Worm (Caenorhabditis elegans) whole organism, young adult: ENCODE results near the gene lin-2.

Experiments used
- C06A6.2 ChIP-seq: fragments of 200-800 bp; sonication (Bioruptor generic); conservative IDR thresholded peaks from 2 replicates; pipeline ENCODE4 v1.3.6; 2022; ENCODE audit warnings: missing genetic modification characterization, missing compliant biosample characterization
- C17E4.6 ChIP-seq: fragments of 200-800 bp; sonication (Bioruptor generic); IDR thresholded peaks from 2 replicates; pipeline ENCODE4 v1.3.6; 2022; ENCODE audit warnings: missing genetic modification reagents, missing genetic modification characterization, missing compliant biosample characterization
- T07F8.4 ChIP-seq: sonication (generic microtip); optimal IDR thresholded peaks from 2 replicates; lab custom pipeline; 2016; ENCODE audit warnings: mild to moderate bottlenecking, missing genetic modification characterization, moderate library complexity, missing compliant biosample characterization
- Y79H2A.3 ChIP-seq: fragments of 200-800 bp; sonication (Bioruptor generic); conservative IDR thresholded peaks from 2 replicates; pipeline ENCODE4 v1.3.6; 2022; ENCODE audit warnings: missing genetic modification reagents, missing genetic modification characterization, missing compliant biosample characterization
- ama-1 ChIP-seq, 3 experiments: fragments of 150-350 bp in 1 of 3; sonication (generic microtip) in 2 of 3; optimal IDR thresholded peaks; 2 replicates each; lab custom pipeline; 2014 to 2018; ENCODE audit warnings: missing biosample characterization in 2 of 3, missing genetic modification characterization in 2 of 3, missing genetic modification reagents in 2 of 3
- cebp-2 ChIP-seq: fragments of 200-800 bp; sonication (Bioruptor generic); IDR thresholded peaks from 2 replicates; pipeline ENCODE4 v1.3.6; 2022; ENCODE audit warnings: missing genetic modification characterization, missing compliant biosample characterization
- ceh-91 ChIP-seq: fragments of 200-800 bp; sonication (Bioruptor generic); IDR thresholded peaks from 2 replicates; pipeline ENCODE4 v1.3.6; 2022; ENCODE audit warnings: missing genetic modification reagents, missing genetic modification characterization, missing compliant biosample characterization
- egl-18 ChIP-seq: fragments of 200-800 bp; sonication (Bioruptor generic); IDR thresholded peaks from 2 replicates; pipeline ENCODE4 v1.3.6; 2022; ENCODE audit warnings: missing genetic modification reagents, missing genetic modification characterization, missing compliant biosample characterization
- hrde-1 ChIP-seq: sonication (generic microtip); optimal IDR thresholded peaks from 2 replicates; lab custom pipeline; 2016; ENCODE audit warnings: missing genetic modification characterization, mild to moderate bottlenecking, missing compliant biosample characterization, moderate library complexity, missing genotype, missing genetic modification reagents, borderline replicate concordance
- mes-4 ChIP-seq: sonication (generic microtip); optimal IDR thresholded peaks from 2 replicates; lab custom pipeline; 2016; ENCODE audit warnings: missing genotype, missing genetic modification characterization, missing compliant biosample characterization
- sptf-2 ChIP-seq: fragments of 200-800 bp; sonication (Bioruptor generic); optimal IDR thresholded peaks from 2 replicates; lab custom pipeline; 2018; ENCODE audit warnings: mild to moderate bottlenecking, missing genetic modification characterization, missing compliant biosample characterization
- zfh-2 ChIP-seq: fragments of 200-800 bp; sonication (Bioruptor generic); conservative IDR thresholded peaks from 2 replicates; pipeline ENCODE4 v1.3.6; 2022; ENCODE audit warnings: missing genetic modification reagents, missing genetic modification characterization, missing compliant biosample characterization

DNA sequence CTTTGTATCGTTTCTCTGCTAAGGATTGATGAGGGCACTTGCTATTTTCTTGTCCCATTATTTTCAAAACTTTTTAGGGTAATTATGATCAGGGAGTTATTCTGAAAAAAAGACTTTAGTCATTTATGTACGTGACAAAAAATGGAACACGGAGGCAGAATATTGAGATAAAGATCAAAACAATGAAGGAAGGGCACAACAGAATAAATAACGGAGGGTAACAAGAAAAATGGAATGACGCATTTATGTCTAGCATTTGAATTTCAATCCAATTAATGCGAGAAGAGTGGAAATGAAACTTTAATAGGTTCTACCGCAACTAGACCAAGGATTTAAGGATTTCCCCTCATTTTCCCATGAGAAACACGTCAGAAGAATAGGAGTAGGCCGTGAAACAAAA is 35.5 kb downstream of the lin-2 start, which contains the start of gene glb-13:
- no peak for TF ChIP-seq egl-18 (GFP tag; lab: Robert Waterston, UW)
- TF ChIP-seq ama-1 (optimal IDR thresholded peaks at IDR 0.05; lab: Kevin White, UChicago): no peak
- no peak for TF ChIP-seq ama-1 (GFP tag; optimal IDR thresholded peaks at IDR 0.05; lab: Kevin White, UChicago)
- no peak for TF ChIP-seq zfh-2 (GFP tag; lab: Robert Waterston, UW)
- no peak for TF ChIP-seq C06A6.2
- TF ChIP-seq hrde-1 (tag; lab: Kevin White, UChicago): no peak
- no peak for TF ChIP-seq mes-4 (tag; lab: Kevin White, UChicago)
- no peak for TF ChIP-seq C17E4.6 (GFP tag; lab: Robert Waterston, UW)
- no peak for TF ChIP-seq cebp-2
- TF ChIP-seq Y79H2A.3 (GFP tag; lab: Robert Waterston, UW): no peak
- no peak for TF ChIP-seq T07F8.4 (tag; lab: Kevin White, UChicago)
- no peak for TF ChIP-seq sptf-2 (GFP tag; lab: Kevin White, UChicago)
- no peak for TF ChIP-seq ceh-91 (GFP tag; lab: Robert Waterston, UW)
